Fruit fly (Drosophila melanogaster) whole organism, embryonic: ENCODE results near the gene CG45676.

Experiments used
- B-H2 ChIP-seq: fragments of 200-800 bp; sonication (Bioruptor generic); optimal IDR thresholded peaks from 2 replicates; lab custom pipeline; 2018; ENCODE audit warnings: missing biosample characterization, mild to moderate bottlenecking, missing genetic modification characterization
- Bdp1 ChIP-seq: fragments of 200-800 bp; sonication (Bioruptor generic); optimal IDR thresholded peaks from 3 replicates; lab custom pipeline; 2016; ENCODE audit warnings: missing biosample characterization, missing genetic modification characterization
- CG10267 ChIP-seq: fragments of 200-800 bp; sonication (Bioruptor generic); optimal IDR thresholded peaks from 2 replicates; lab custom pipeline; 2018; ENCODE audit warnings: missing biosample characterization, mild to moderate bottlenecking, missing genetic modification characterization, moderate library complexity
- CG10543 ChIP-seq: fragments of 200-800 bp; sonication (Bioruptor generic); optimal IDR thresholded peaks from 3 replicates; lab custom pipeline; 2017; ENCODE audit warnings: missing biosample characterization, mild to moderate bottlenecking, missing genetic modification characterization, moderate library complexity
- CG10959 ChIP-seq: fragments of 200-800 bp; sonication (Bioruptor generic); IDR thresholded peaks from 2 replicates; pipeline ENCODE4 v1.3.6; 2022; ENCODE audit warnings: missing biosample characterization, missing genetic modification characterization
- CG12155 ChIP-seq: fragments of 200-800 bp; sonication (Bioruptor generic); optimal IDR thresholded peaks from 3 replicates; lab custom pipeline; 2016; ENCODE audit warnings: missing biosample characterization, missing genetic modification characterization
- CG14667 ChIP-seq: fragments of 200-800 bp; sonication (Bioruptor generic); IDR thresholded peaks from 2 replicates; pipeline ENCODE4 v1.3.6; 2022; ENCODE audit warnings: missing biosample characterization, missing genetic modification characterization
- CG15514 ChIP-seq: fragments of 200-800 bp; sonication (Bioruptor generic); optimal IDR thresholded peaks from 3 replicates; lab custom pipeline; 2017; ENCODE audit warnings: missing biosample characterization, missing genetic modification characterization, mild to moderate bottlenecking, moderate library complexity, missing genetic modification reagents
- CG1603 ChIP-seq: fragments of 200-800 bp; sonication (Bioruptor generic); optimal IDR thresholded peaks from 2 replicates; lab custom pipeline; 2019; ENCODE audit warnings: missing biosample characterization, mild to moderate bottlenecking, missing genetic modification characterization, moderate library complexity
- CG17359 ChIP-seq: fragments of 200-800 bp; sonication (Bioruptor generic); optimal IDR thresholded peaks from 3 replicates; lab custom pipeline; 2018; ENCODE audit warnings: missing biosample characterization, mild to moderate bottlenecking, missing genetic modification characterization, moderate library complexity
- CG18619 ChIP-seq: fragments of 200-800 bp; sonication (Bioruptor generic); optimal IDR thresholded peaks from 3 replicates; lab custom pipeline; 2017; ENCODE audit warnings: missing biosample characterization, mild to moderate bottlenecking, missing genetic modification characterization
- CG2120 ChIP-seq: fragments of 200-800 bp; sonication (Bioruptor generic); optimal IDR thresholded peaks from 3 replicates; lab custom pipeline; 2016; ENCODE audit warnings: missing biosample characterization, missing genetic modification characterization
- CG2202 ChIP-seq: fragments of 200-800 bp; sonication (Bioruptor generic); optimal IDR thresholded peaks from 2 replicates; lab custom pipeline; 2018; ENCODE audit warnings: missing biosample characterization, mild to moderate bottlenecking, missing genetic modification characterization
- CG30020 ChIP-seq: fragments of 200-800 bp; optimal IDR thresholded peaks from 2 replicates; lab custom pipeline; 2019; ENCODE audit warnings: missing biosample characterization, mild to moderate bottlenecking, missing genetic modification characterization, moderate library complexity
- CG31388 ChIP-seq: fragments of 200-800 bp; sonication (Bioruptor generic); optimal IDR thresholded peaks from 2 replicates; lab custom pipeline; 2016; ENCODE audit warnings: missing biosample characterization, missing genetic modification characterization
- CG31441 ChIP-seq: fragments of 200-800 bp; sonication (Bioruptor generic); IDR thresholded peaks from 2 replicates; pipeline ENCODE4 v1.3.6; 2022; ENCODE audit warnings: missing biosample characterization, missing genetic modification characterization
- CG32532 ChIP-seq: fragments of 200-800 bp; sonication (Bioruptor generic); IDR thresholded peaks from 2 replicates; pipeline ENCODE4 v1.3.6; 2022; ENCODE audit warnings: missing biosample characterization, missing genetic modification characterization
- CG4328 ChIP-seq: fragments of 200-800 bp; sonication (Bioruptor generic); optimal IDR thresholded peaks from 3 replicates; lab custom pipeline; 2017; ENCODE audit warnings: missing biosample characterization, missing genetic modification reagents, missing genetic modification characterization
- CG43689 ChIP-seq: fragments of 200-800 bp; sonication (Bioruptor generic); IDR thresholded peaks from 2 replicates; pipeline ENCODE4 v1.3.6; 2022; ENCODE audit warnings: missing biosample characterization, missing genetic modification characterization
- CG7745 ChIP-seq: fragments of 200-800 bp; sonication (Bioruptor generic); optimal IDR thresholded peaks from 2 replicates; lab custom pipeline; 2018; ENCODE audit warnings: missing biosample characterization, mild to moderate bottlenecking, missing genetic modification characterization, moderate library complexity
- CG8388 ChIP-seq: fragments of 200-800 bp; sonication (Bioruptor generic); optimal IDR thresholded peaks from 2 replicates; lab custom pipeline; 2019; ENCODE audit warnings: missing biosample characterization, mild to moderate bottlenecking, missing genetic modification characterization, moderate library complexity
- D19A ChIP-seq: fragments of 200-800 bp; optimal IDR thresholded peaks from 3 replicates; lab custom pipeline; 2019; ENCODE audit warnings: missing biosample characterization, mild to moderate bottlenecking, missing genetic modification characterization, moderate library complexity
- Dad ChIP-seq: fragments of 200-800 bp; sonication (Bioruptor generic); optimal IDR thresholded peaks from 3 replicates; lab custom pipeline; 2016; ENCODE audit warnings: missing biosample characterization, missing genetic modification characterization
- Dp ChIP-seq: fragments of 200-800 bp; sonication (Bioruptor generic); optimal IDR thresholded peaks from 2 replicates; lab custom pipeline; 2018; ENCODE audit warnings: missing biosample characterization, mild to moderate bottlenecking, missing genetic modification characterization, moderate library complexity
- E2f2 ChIP-seq: fragments of 200-800 bp; sonication (Bioruptor generic); IDR thresholded peaks from 2 replicates; pipeline ENCODE4 v1.3.6; 2022; ENCODE audit warnings: missing biosample characterization, missing genetic modification characterization
- HLH54F ChIP-seq: fragments of 200-800 bp; sonication (Bioruptor generic); optimal IDR thresholded peaks from 3 replicates; lab custom pipeline; 2016; ENCODE audit warnings: missing biosample characterization, missing genetic modification characterization
- HmgZ ChIP-seq: fragments of 200-800 bp; sonication (Bioruptor generic); optimal IDR thresholded peaks from 2 replicates; lab custom pipeline; 2018; ENCODE audit warnings: missing biosample characterization, mild to moderate bottlenecking, missing genetic modification characterization
- Kr ChIP-seq: fragments of 200-800 bp; sonication (Bioruptor generic); optimal IDR thresholded peaks from 2 replicates; lab custom pipeline; 2017; ENCODE audit warnings: missing biosample characterization, mild to moderate bottlenecking, missing genetic modification characterization
- MBD-R2 ChIP-seq: fragments of 200-800 bp; sonication (Bioruptor generic); IDR thresholded peaks from 2 replicates; pipeline ENCODE4 v1.3.6; 2022; ENCODE audit warnings: missing biosample characterization, missing genetic modification characterization
- MESR4 ChIP-seq: fragments of 200-800 bp; sonication (Bioruptor generic); optimal IDR thresholded peaks from 2 replicates; lab custom pipeline; 2018; ENCODE audit warnings: missing biosample characterization, mild to moderate bottlenecking, missing genetic modification characterization, moderate library complexity
- NC2β ChIP-seq: fragments of 200-800 bp; sonication (Bioruptor generic); optimal IDR thresholded peaks from 2 replicates; lab custom pipeline; 2016; ENCODE audit warnings: missing biosample characterization, missing genetic modification characterization
- Nf-YA ChIP-seq: fragments of 200-800 bp; sonication (Bioruptor generic); IDR thresholded peaks from 2 replicates; pipeline ENCODE4 v1.3.6; 2022; ENCODE audit warnings: missing biosample characterization, missing genetic modification characterization
- Ptx1 ChIP-seq: fragments of 200-800 bp; sonication (Bioruptor generic); IDR thresholded peaks from 2 replicates; pipeline ENCODE4 v1.3.6; 2022; ENCODE audit warnings: missing biosample characterization, missing genetic modification characterization
- TFAM ChIP-seq: fragments of 200-800 bp; sonication (Bioruptor generic); optimal IDR thresholded peaks from 2 replicates; lab custom pipeline; 2017; ENCODE audit warnings: missing biosample characterization, missing genetic modification characterization, inconsistent platforms
- Trl ChIP-seq, 3 experiments: fragments of >200 bp in 2 of 3; fragments of 200-800 bp in 1 of 3; sonication (Bioruptor generic) in 1 of 3; optimal IDR thresholded peaks; 2 replicates in 1 of 3; 3 replicates in 2 of 3; lab custom pipeline; 2016 to 2017; ENCODE audit warnings: missing biosample characterization in 1 of 3, missing genetic modification characterization in 1 of 3
- chinmo ChIP-seq: fragments of 200-800 bp; sonication (Bioruptor generic); IDR thresholded peaks from 4 replicates; pipeline ENCODE4 v1.3.6; 2022; ENCODE audit warnings: missing biosample characterization, missing genetic modification characterization; ENCODE audit not compliant: partially characterized antibody
- corto ChIP-seq: fragments of 200-800 bp; sonication (Bioruptor generic); optimal IDR thresholded peaks from 2 replicates; lab custom pipeline; 2016; ENCODE audit warnings: missing biosample characterization, mild to moderate bottlenecking, missing genetic modification characterization, moderate library complexity
- crp ChIP-seq, 2 experiments: fragments of 200-800 bp; sonication (Bioruptor generic); optimal IDR thresholded peaks; 2 replicates in 1 of 2; 3 replicates in 1 of 2; lab custom pipeline; 2017; ENCODE audit warnings: missing biosample characterization in 2 of 2, missing genetic modification characterization in 2 of 2, mild to moderate bottlenecking in 1 of 2, moderate library complexity in 1 of 2
- disco-r ChIP-seq: fragments of 200-800 bp; sonication (Bioruptor generic); optimal IDR thresholded peaks from 2 replicates; lab custom pipeline; 2016; ENCODE audit warnings: missing biosample characterization, missing genetic modification characterization
- en ChIP-seq: fragments of 200-800 bp; sonication (Bioruptor generic); optimal IDR thresholded peaks from 2 replicates; lab custom pipeline; 2016; ENCODE audit warnings: missing biosample characterization, missing genetic modification characterization
- eve ChIP-seq, 2 experiments: fragments of >200 bp; optimal IDR thresholded peaks; 2 replicates each; lab custom pipeline; 2017; ENCODE audit warnings: missing biosample characterization in 2 of 2, missing genetic modification characterization in 2 of 2
- fd3F ChIP-seq: fragments of 200-800 bp; sonication (Bioruptor generic); optimal IDR thresholded peaks from 2 replicates; lab custom pipeline; 2018; ENCODE audit warnings: missing biosample characterization, mild to moderate bottlenecking, missing genetic modification characterization, moderate library complexity
- ken ChIP-seq: fragments of 200-800 bp; sonication (Bioruptor generic); IDR thresholded peaks from 3 replicates; pipeline ENCODE4 v1.3.6; 2022; ENCODE audit warnings: missing biosample characterization, missing genetic modification characterization
- lab ChIP-seq: fragments of 200-800 bp; sonication (Bioruptor generic); optimal IDR thresholded peaks from 3 replicates; lab custom pipeline; 2017; ENCODE audit warnings: missing biosample characterization, missing genetic modification characterization, mild to moderate bottlenecking, moderate library complexity, missing genetic modification reagents
- psq ChIP-seq: fragments of 200-800 bp; sonication (Bioruptor generic); optimal IDR thresholded peaks from 2 replicates; lab custom pipeline; 2017; ENCODE audit warnings: missing biosample characterization, missing genetic modification characterization
- repo ChIP-seq: fragments of 200-800 bp; sonication (Bioruptor generic); optimal IDR thresholded peaks from 2 replicates; lab custom pipeline; 2016; ENCODE audit warnings: missing biosample characterization, missing genetic modification characterization
- rib ChIP-seq: fragments of 200-800 bp; sonication (Bioruptor generic); IDR thresholded peaks from 2 replicates; pipeline ENCODE4 v1.3.6; 2022; ENCODE audit warnings: missing biosample characterization, missing genetic modification characterization
- tgo ChIP-seq: fragments of 200-800 bp; sonication (Bioruptor generic); IDR thresholded peaks from 3 replicates; pipeline ENCODE4 v1.3.6; 2022; ENCODE audit warnings: missing biosample characterization, missing genetic modification characterization
- twi ChIP-seq: fragments of 200-800 bp; optimal IDR thresholded peaks from 2 replicates; lab custom pipeline; 2019; ENCODE audit warnings: missing biosample characterization, mild to moderate bottlenecking, missing genetic modification characterization, moderate library complexity
- unc-4 ChIP-seq: fragments of 200-800 bp; sonication (Bioruptor generic); IDR thresholded peaks from 2 replicates; pipeline ENCODE4 v1.3.6; 2022; ENCODE audit warnings: missing biosample characterization, missing genetic modification characterization; ENCODE audit not compliant: partially characterized antibody
- z ChIP-seq: fragments of 200-800 bp; sonication (Bioruptor generic); IDR thresholded peaks from 3 replicates; pipeline ENCODE4 v1.3.6; 2022; ENCODE audit warnings: missing biosample characterization, missing genetic modification characterization

CG45676 gene

DNA sequence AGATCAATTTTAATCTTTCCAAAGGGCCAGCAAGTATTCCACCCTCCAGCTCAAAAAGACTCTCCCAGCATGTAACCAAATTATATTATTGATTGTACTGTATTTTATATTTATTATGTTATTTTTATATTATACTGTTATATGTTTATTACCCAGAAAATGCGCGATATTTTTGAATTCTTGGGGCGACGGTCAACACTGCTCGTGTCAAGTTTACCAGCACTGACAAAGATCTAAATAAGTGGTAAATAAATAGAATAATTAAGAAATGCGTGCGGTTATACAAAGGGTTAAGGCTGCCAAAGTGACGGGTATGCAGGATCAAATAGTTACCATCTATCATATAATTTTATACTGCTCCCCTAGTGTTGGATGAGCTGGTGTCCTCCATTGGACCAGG is 11.1 kb downstream of the CG45676 start, which contains the start of gene Dtd (continued):
- TF ChIP-seq B-H2 = peak; percentile 28
- no peak for TF ChIP-seq Kr (GFP tag; lab: Kevin White, UChicago)
- no peak for TF ChIP-seq disco-r
- TF ChIP-seq CG12155 (GFP tag; lab: Kevin White, UChicago) = no peak
- no peak for TF ChIP-seq CG4328 (GFP tag; lab: Kevin White, UChicago)
- peak; percentile 73 for TF ChIP-seq CG10267 (tag; lab: Kevin White, UChicago)
- TF ChIP-seq CG15514 (GFP tag; lab: Kevin White, UChicago) = peak; percentile 1
- TF ChIP-seq Nf-YA (GFP tag; lab: Robert Waterston, UW) = no peak
- TF ChIP-seq D19A (tag; lab: Kevin White, UChicago) = no peak
- no peak for TF ChIP-seq psq (GFP tag; lab: Kevin White, UChicago)
- no peak for TF ChIP-seq unc-4 (GFP tag; lab: Robert Waterston, UW)
- no peak for TF ChIP-seq Dad
- no peak for TF ChIP-seq CG10959 (GFP tag; lab: Robert Waterston, UW)
- TF ChIP-seq CG10543 (GFP tag; lab: Kevin White, UChicago) = no peak
- TF ChIP-seq Ptx1 (GFP tag; lab: Robert Waterston, UW) = no peak
- TF ChIP-seq CG8388 (GFP tag; lab: Kevin White, UChicago) = no peak
- no peak for TF ChIP-seq CG32532 (GFP tag; lab: Robert Waterston, UW)
- TF ChIP-seq MESR4 = peak; percentile 27
- no peak for TF ChIP-seq ken
- no peak for TF ChIP-seq CG2202 (tag; lab: Kevin White, UChicago)
- TF ChIP-seq Trl (optimal IDR thresholded peaks at IDR 0.05; lab: Kevin White, UChicago) = no peak
- TF ChIP-seq Trl (GFP tag; optimal IDR thresholded peaks at IDR 0.05; lab: Kevin White, UChicago) = no peak
- TF ChIP-seq E2f2 (GFP tag; lab: Robert Waterston, UW) = peak; percentile 86
- TF ChIP-seq HLH54F (GFP tag; lab: Kevin White, UChicago) = no peak
- no peak for TF ChIP-seq CG17359 (tag; lab: Kevin White, UChicago)
- TF ChIP-seq CG2120 (GFP tag; lab: Kevin White, UChicago) = peak; percentile 30
- no peak for TF ChIP-seq lab (GFP tag; lab: Kevin White, UChicago)
- no peak for TF ChIP-seq corto (GFP tag; lab: Kevin White, UChicago)
- TF ChIP-seq CG30020 = no peak
- no peak for TF ChIP-seq eve (GFP tag; optimal IDR thresholded peaks at IDR 0.05; lab: Kevin White, UChicago)
- TF ChIP-seq MBD-R2 (GFP tag; lab: Robert Waterston, UW) = peak; percentile 41; the same call in 1 of the 2 replicates
- TF ChIP-seq Bdp1 (GFP tag; lab: Kevin White, UChicago) = no peak
- no peak for TF ChIP-seq CG7745 (tag; lab: Kevin White, UChicago)
- TF ChIP-seq NC2β (GFP tag; lab: Kevin White, UChicago) = no peak
- TF ChIP-seq CG14667 (GFP tag; lab: Robert Waterston, UW) = no peak
- no peak for TF ChIP-seq en
- TF ChIP-seq Dp = peak; percentile 85
- no peak for TF ChIP-seq fd3F (GFP tag; lab: Kevin White, UChicago)
- TF ChIP-seq repo (GFP tag; lab: Kevin White, UChicago) = no peak
- TF ChIP-seq CG43689 (GFP tag; lab: Robert Waterston, UW) = no peak
- no peak for TF ChIP-seq rib (GFP tag; lab: Robert Waterston, UW)
- TF ChIP-seq twi (tag; lab: Kevin White, UChicago) = no peak
- no peak for TF ChIP-seq tgo
- no peak for TF ChIP-seq CG18619 (GFP tag; lab: Kevin White, UChicago)
- peak; percentile 24 for TF ChIP-seq HmgZ (tag; lab: Kevin White, UChicago)
- no peak for TF ChIP-seq crp (GFP tag; optimal IDR thresholded peaks at IDR 0.05; lab: Kevin White, UChicago)
- no peak for TF ChIP-seq TFAM (GFP tag; lab: Kevin White, UChicago)
- 0 out of 4 replicates have a peak, but pooled peaks have one; percentile 22 for TF ChIP-seq chinmo (GFP tag; lab: Robert Waterston, UW)
- TF ChIP-seq CG31388 (GFP tag; lab: Kevin White, UChicago) = no peak
- no peak for TF ChIP-seq z (GFP tag; lab: Robert Waterston, UW)
- no peak for TF ChIP-seq CG1603 (tag; lab: Kevin White, UChicago)
- TF ChIP-seq CG31441 (GFP tag; lab: Robert Waterston, UW) = no peak
